Worm (Caenorhabditis elegans) whole organism, L4/young adult: Measurements from ENCODE around the gene F26F4.8.

Experiments used
- dao-5 ChIP-seq: sonication (generic microtip); optimal IDR thresholded peaks from 2 replicates; lab custom pipeline; 2016; ENCODE audit warnings: missing genotype, missing genetic modification characterization, moderate library complexity, missing compliant biosample characterization
- him-1 ChIP-seq: sonication (generic microtip); optimal IDR thresholded peaks from 2 replicates; lab custom pipeline; 2016; ENCODE audit warnings: missing genotype, missing genetic modification reagents, missing genetic modification characterization, missing compliant biosample characterization

- TF ChIP-seq dao-5 (tag; lab: Kevin White, UChicago), result no peak
- TF ChIP-seq him-1 (tag; lab: Kevin White, UChicago), result no peak
Observed at ce11 chrIII:4870478-4870877, 34.8 kb downstream of the F26F4.8 start, which contains the start of gene gipc-1.
